Worm (Caenorhabditis elegans): ENCODE data around the gene T20F7.1.
"Not testable (repeated sequence)": the region's sequence is repeated elsewhere in the genome, so short reads cannot be mapped to it uniquely, and the experiment has no call there.

T20F7.1 gene

ce11 chrX:16880426-16880825 is 7.7 kb downstream of the T20F7.1 start, which contains the start of gene acs-9:
acs-9 (minus strand) TSS chrX:16880526.
- TF ChIP-seq W03F9.2 (tag; optimal IDR thresholded peaks at IDR 0.05) (no peak), dao-5 (tag; optimal IDR thresholded peaks at IDR 0.05) (no peak), him-1 (tag; optimal IDR thresholded peaks at IDR 0.05) (no peak)

- not testable (repeated sequence) for TF ChIP-seq W03F9.2, dao-5, him-1 (tag; optimal IDR thresholded peaks at IDR 0.05)
Observed at ce11 chrX:16883426-16883825, 10.7 kb downstream of the T20F7.1 start, which contains the start of gene Y13C8A.1. Y13C8A.1 (plus strand) TSS chrX:16883726.

ce11 chrX:16884075-16884474 is 11.4 kb downstream of the T20F7.1 start:
- no peak for TF ChIP-seq dao-5 (tag; optimal IDR thresholded peaks at IDR 0.05)

- TF ChIP-seq him-1 (tag; optimal IDR thresholded peaks at IDR 0.05) (no peak), W03F9.2 (tag; optimal IDR thresholded peaks at IDR 0.05) (no peak), dao-5 (tag; optimal IDR thresholded peaks at IDR 0.05) (no peak)
Observed at ce11 chrX:16891683-16892082, 19.0 kb downstream of the T20F7.1 start, which contains the start of gene F39F10.3. F39F10.3 (plus strand) TSS chrX:16891983.

- TF ChIP-seq him-1 (tag; optimal IDR thresholded peaks at IDR 0.05) (no peak), dao-5 (tag; optimal IDR thresholded peaks at IDR 0.05) (no peak), W03F9.2 (tag; optimal IDR thresholded peaks at IDR 0.05) (no peak)
Observed at ce11 chrX:16893767-16894166, 21.1 kb downstream of the T20F7.1 start.

- TF ChIP-seq W03F9.2 (tag; optimal IDR thresholded peaks at IDR 0.05), result no peak
- no peak for TF ChIP-seq him-1 (tag; optimal IDR thresholded peaks at IDR 0.05)
- TF ChIP-seq dao-5 (tag; optimal IDR thresholded peaks at IDR 0.05), result no peak
Observed at ce11 chrX:16894577-16894976, 21.9 kb downstream of the T20F7.1 start, which contains the start of gene F39F10.2. F39F10.2 (plus strand) TSS chrX:16894877.

- TF ChIP-seq him-1 (tag; optimal IDR thresholded peaks at IDR 0.05) (no peak), W03F9.2 (tag; optimal IDR thresholded peaks at IDR 0.05) (no peak), dao-5 (tag; optimal IDR thresholded peaks at IDR 0.05) (no peak)
Observed at ce11 chrX:16902657-16903056, 29.9 kb downstream of the T20F7.1 start.

- TF ChIP-seq dao-5 (tag; optimal IDR thresholded peaks at IDR 0.05) (no peak), W03F9.2 (tag; optimal IDR thresholded peaks at IDR 0.05) (no peak), him-1 (tag; optimal IDR thresholded peaks at IDR 0.05) (no peak)
Observed at ce11 chrX:16903619-16904018, 30.9 kb downstream of the T20F7.1 start, which contains the start of gene F39F10.4. F39F10.4 (minus strand) TSS chrX:16903719.

ce11 chrX:16913669-16914068 is 41.0 kb downstream of the T20F7.1 start, which contains the start of gene F39F10.5:
F39F10.5 (minus strand) TSS chrX:16913769.
- TF ChIP-seq W03F9.2, him-1, dao-5 (tag; optimal IDR thresholded peaks at IDR 0.05): not testable (repeated sequence)

- TF ChIP-seq W03F9.2 (tag; optimal IDR thresholded peaks at IDR 0.05) (no peak), dao-5 (tag; optimal IDR thresholded peaks at IDR 0.05) (no peak), him-1 (tag; optimal IDR thresholded peaks at IDR 0.05) (no peak)
Observed at ce11 chrX:16919468-16919867, 46.8 kb downstream of the T20F7.1 start.

ce11 chrX:16921533-16921932 is 48.8 kb downstream of the T20F7.1 start, which contains the start of gene fbxb-114:
fbxb-114 (plus strand) TSS chrX:16921833.
- TF ChIP-seq dao-5 (tag; optimal IDR thresholded peaks at IDR 0.05) (no peak), him-1 (tag; optimal IDR thresholded peaks at IDR 0.05) (no peak), W03F9.2 (tag; optimal IDR thresholded peaks at IDR 0.05) (no peak)

ce11 chrX:16923636-16924035 is 50.9 kb downstream of the T20F7.1 start, which contains the start of gene C30E1.4:
C30E1.4 (plus strand) TSS chrX:16923936.
- TF ChIP-seq W03F9.2 (tag; optimal IDR thresholded peaks at IDR 0.05) (no peak), dao-5 (tag; optimal IDR thresholded peaks at IDR 0.05) (no peak), him-1 (tag; optimal IDR thresholded peaks at IDR 0.05) (no peak)

ce11 chrX:16925343-16925742 is 52.6 kb downstream of the T20F7.1 start:
- TF ChIP-seq W03F9.2 (tag; optimal IDR thresholded peaks at IDR 0.05) (no peak), him-1 (tag; optimal IDR thresholded peaks at IDR 0.05) (no peak), dao-5 (tag; optimal IDR thresholded peaks at IDR 0.05) (no peak)

All from whole organism, L4/young adult.